Worm (Caenorhabditis elegans): Measurements from ENCODE around the gene clec-139.

DNA sequence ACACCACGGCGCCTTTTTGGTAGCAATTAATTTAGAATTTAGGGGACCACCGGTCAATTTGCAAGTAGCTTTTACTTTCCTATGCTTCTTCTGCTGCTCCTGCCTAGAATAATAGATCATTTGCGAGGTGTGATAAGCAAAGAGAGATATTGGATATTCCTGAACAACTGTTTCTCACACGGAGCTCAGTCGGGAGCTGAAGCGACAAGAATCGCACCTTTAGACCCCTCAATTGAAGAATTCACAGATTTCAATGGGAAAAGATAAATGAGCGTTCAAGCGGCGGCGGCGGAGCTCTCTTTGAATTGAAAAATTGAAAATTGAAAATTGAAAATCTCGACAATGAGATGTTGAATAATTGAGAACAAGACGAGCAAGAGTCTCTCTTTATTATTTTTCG lies 49.0 kb downstream of the clec-139 start:
- no peak for TF ChIP-seq chd-7 (tag; optimal IDR thresholded peaks at IDR 0.05)
- no peak for TF ChIP-seq hrde-1 (tag; optimal IDR thresholded peaks at IDR 0.05; ENCODE audit: borderline replicate concordance)
- TF ChIP-seq cebp-2 (GFP tag; IDR thresholded peaks at IDR 0.05) = no peak
- no peak for TF ChIP-seq lir-1 (GFP tag; conservative IDR thresholded peaks at IDR 0.05)
- no peak for TF ChIP-seq lin-40 (tag; optimal IDR thresholded peaks at IDR 0.05)
- TF ChIP-seq Y56A3A.18 (GFP tag; IDR thresholded peaks at IDR 0.05) = no peak
- TF ChIP-seq zim-3 (tag; optimal IDR thresholded peaks at IDR 0.05) = no peak
- TF ChIP-seq let-607 (tag; optimal IDR thresholded peaks at IDR 0.05) = no peak
- no peak for TF ChIP-seq efl-1 (GFP tag; optimal IDR thresholded peaks at IDR 0.05)

All from whole organism, young adult.